Worm (Caenorhabditis elegans): ENCODE data around the gene PDB1.1.
A peak's percentile ranks its signal among the peaks of the same experiment; 100 is the strongest.

The PDB1.1 gene

DNA sequence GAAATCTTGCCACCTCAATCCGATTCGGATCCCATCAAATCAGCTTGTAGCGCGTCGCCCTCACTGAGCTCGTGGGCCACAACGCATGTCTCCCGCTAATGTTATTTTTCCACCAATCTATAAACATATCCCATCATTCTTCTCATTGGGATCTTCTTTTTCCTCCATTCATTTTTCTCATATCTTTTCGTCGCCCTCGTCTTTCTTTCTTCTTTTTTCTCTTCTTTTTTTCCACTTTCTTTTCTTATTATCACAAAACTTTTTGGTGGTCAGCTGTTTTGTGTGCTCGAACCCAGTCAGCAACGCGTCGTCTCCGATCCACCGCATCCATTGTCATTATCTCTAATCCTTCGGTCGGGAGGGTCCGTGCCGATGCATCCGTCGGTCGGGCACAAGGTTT lies 35.1 kb downstream of the PDB1.1 start:
- TF ChIP-seq B0310.2 (tag; optimal IDR thresholded peaks at IDR 0.05) (no peak), ets-7 (tag; optimal IDR thresholded peaks at IDR 0.05) (no peak), pes-1 (GFP tag; IDR thresholded peaks at IDR 0.05) (no peak), F13C5.2 (tag; optimal IDR thresholded peaks at IDR 0.05) (no peak), tbx-11 (GFP tag; IDR thresholded peaks at IDR 0.05) (no peak), tbx-37 (GFP tag; conservative IDR thresholded peaks at IDR 0.05) (no peak), aly-1 (tag; optimal IDR thresholded peaks at IDR 0.05) (no peak), hnd-1 (tag; optimal IDR thresholded peaks at IDR 0.05) (no peak), tra-4 (tag; optimal IDR thresholded peaks at IDR 0.05) (no peak), ceh-13 (GFP tag; optimal IDR thresholded peaks at IDR 0.05) (no peak), sea-1 (GFP tag; conservative IDR thresholded peaks at IDR 0.05) (no peak)

DNA sequence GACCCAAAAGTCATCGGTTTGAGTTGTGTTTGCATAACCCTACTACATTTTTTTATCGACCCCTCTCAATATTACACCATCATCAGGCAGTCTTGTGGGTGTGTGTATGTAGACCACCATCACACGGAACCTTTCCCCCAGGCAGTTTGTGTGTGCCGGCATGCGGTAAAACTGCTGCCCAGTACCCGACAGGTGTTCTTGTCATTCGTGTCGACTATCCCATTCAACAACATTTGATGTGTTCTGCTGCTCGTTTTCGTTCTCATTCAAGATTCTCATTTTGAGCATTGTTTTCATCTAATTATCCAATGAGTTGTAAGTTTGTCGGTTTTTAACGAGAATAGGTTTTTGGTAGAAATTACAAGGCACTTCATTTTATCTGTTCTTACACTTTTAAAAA lies 36.3 kb downstream of the PDB1.1 start:
- TF ChIP-seq scrt-1 (GFP tag; IDR thresholded peaks at IDR 0.05) (0 out of 2 replicates have a peak, but pooled peaks have one; percentile 40), F13C5.2 (tag; optimal IDR thresholded peaks at IDR 0.05) (no peak)

- TF ChIP-seq F13C5.2 (tag; optimal IDR thresholded peaks at IDR 0.05) (no peak), hmbx-1 (tag; optimal IDR thresholded peaks at IDR 0.05) (no peak), flt-1 (GFP tag; IDR thresholded peaks at IDR 0.05) (no peak), ets-7 (tag; optimal IDR thresholded peaks at IDR 0.05) (no peak), pes-1 (GFP tag; IDR thresholded peaks at IDR 0.05) (no peak), tra-4 (tag; optimal IDR thresholded peaks at IDR 0.05) (no peak), ceh-36 (tag; optimal IDR thresholded peaks at IDR 0.05) (no peak), scrt-1 (GFP tag; IDR thresholded peaks at IDR 0.05) (no peak), B0310.2 (tag; optimal IDR thresholded peaks at IDR 0.05) (no peak), sea-1 (GFP tag; conservative IDR thresholded peaks at IDR 0.05) (no peak), ceh-13 (GFP tag; optimal IDR thresholded peaks at IDR 0.05) (no peak), ama-1 (optimal IDR thresholded peaks at IDR 0.05) (no peak), aly-1 (tag; optimal IDR thresholded peaks at IDR 0.05) (no peak), hmg-4 (GFP tag; optimal IDR thresholded peaks at IDR 0.05) (no peak), tbx-37 (GFP tag; conservative IDR thresholded peaks at IDR 0.05) (no peak), hnd-1 (tag; optimal IDR thresholded peaks at IDR 0.05) (no peak), tbx-11 (GFP tag; IDR thresholded peaks at IDR 0.05) (no peak)
Measured at ce11 chrX:7519569-7519968, 39.3 kb downstream of the PDB1.1 start, which contains the start of gene chts-1. Gene chts-1, minus strand, starts transcription at chrX:7519669.

- no peak for TF ChIP-seq ets-7 (tag; optimal IDR thresholded peaks at IDR 0.05)
- TF ChIP-seq F13C5.2 (tag; optimal IDR thresholded peaks at IDR 0.05) = no peak
Measured at ce11 chrX:7512714-7513113, 46.2 kb downstream of the PDB1.1 start.

ce11 chrX:7507141-7507540 lies 51.7 kb downstream of the PDB1.1 start:
- TF ChIP-seq hmg-4 (GFP tag; optimal IDR thresholded peaks at IDR 0.05) (no peak), flt-1 (GFP tag; IDR thresholded peaks at IDR 0.05) (0 out of 2 replicates have a peak, but pooled peaks have one; percentile 39), ets-7 (tag; optimal IDR thresholded peaks at IDR 0.05) (no peak)

All from whole organism, early embryonic.